Fruit fly (Drosophila melanogaster) whole organism, embryonic: ENCODE data around the gene SmD1.

Experiments
- CG11398 ChIP-seq: fragments of 200-800 bp; sonication (Bioruptor generic); optimal IDR thresholded peaks from 2 replicates; lab custom pipeline; 2016; ENCODE audit warnings: missing biosample characterization, missing genetic modification characterization
- CG17829 ChIP-seq: fragments of 200-800 bp; optimal IDR thresholded peaks from 2 replicates; lab custom pipeline; 2019; ENCODE audit warnings: missing biosample characterization, mild to moderate bottlenecking, missing genetic modification characterization, moderate library complexity
- Hr78 ChIP-seq, 2 experiments: fragments of 200-800 bp in 1 of 2; fragments of >200 bp in 1 of 2; sonication (Bioruptor generic) in 1 of 2; optimal IDR thresholded peaks; 2 replicates each; lab custom pipeline; 2017 to 2019; ENCODE audit warnings: missing biosample characterization in 2 of 2, missing genetic modification characterization in 2 of 2, mild to moderate bottlenecking in 1 of 2, moderate library complexity in 1 of 2
- Trl ChIP-seq, 3 experiments: fragments of >200 bp in 2 of 3; fragments of 200-800 bp in 1 of 3; sonication (Bioruptor generic) in 1 of 3; optimal IDR thresholded peaks; 2 replicates in 1 of 3; 3 replicates in 2 of 3; lab custom pipeline; 2016 to 2017; ENCODE audit warnings: missing biosample characterization in 1 of 3, missing genetic modification characterization in 1 of 3
- Xrp1 ChIP-seq: fragments of 200-800 bp; sonication (Bioruptor generic); IDR thresholded peaks from 2 replicates; pipeline ENCODE4 v1.3.6; 2022; ENCODE audit warnings: missing biosample characterization, missing genetic modification characterization
- aop ChIP-seq: fragments of 200-800 bp; sonication (Bioruptor generic); IDR thresholded peaks from 2 replicates; pipeline ENCODE4 v1.3.6; 2022; ENCODE audit warnings: missing biosample characterization, missing genetic modification characterization
- ems ChIP-seq: fragments of 200-800 bp; sonication (Bioruptor generic); optimal IDR thresholded peaks from 3 replicates; lab custom pipeline; 2016; ENCODE audit warnings: missing biosample characterization, missing genetic modification characterization
- hkb ChIP-seq, 2 experiments: fragments of 200-800 bp in 1 of 2; fragments of >200 bp in 1 of 2; sonication (Bioruptor generic) in 1 of 2; IDR thresholded peaks in 1 of 2; optimal IDR thresholded peaks in 1 of 2; 2 replicates each; pipeline versions ENCODE4 v1.3.6 to Lab custom; 2017 to 2022; ENCODE audit warnings: missing biosample characterization in 1 of 2, missing genetic modification characterization in 1 of 2

- TF ChIP-seq Hr78 (GFP tag; optimal IDR thresholded peaks at IDR 0.05; lab: Kevin White, UChicago) (no peak), CG11398 (GFP tag; lab: Kevin White, UChicago) (no peak), Trl (optimal IDR thresholded peaks at IDR 0.05; lab: Kevin White, UChicago) (no peak), Trl (GFP tag; optimal IDR thresholded peaks at IDR 0.05; lab: Kevin White, UChicago) (no peak), CG17829 (tag; lab: Kevin White, UChicago) (no peak), Xrp1 (GFP tag; lab: Robert Waterston, UW) (no peak), ems (GFP tag; lab: Kevin White, UChicago) (no peak), hkb (optimal IDR thresholded peaks at IDR 0.05; lab: Kevin White, UChicago) (no peak), hkb (GFP tag; IDR thresholded peaks at IDR 0.05; lab: Robert Waterston, UW) (no peak), aop (GFP tag; lab: Robert Waterston, UW) (no peak)
These were observed 29.0 kb downstream of the SmD1 start for dm6 chr3L:12705377-12705776.
